Worm (Caenorhabditis elegans): ENCODE measurements around the gene tba-9.

tba-9 gene

ce11 chrX:3245812-3246211 is 6.8 kb upstream of the tba-9 start, which contains the start of gene F40F4.7:
F40F4.7 (minus strand) TSS chrX:3245933.
- TF ChIP-seq vab-7 (GFP tag; IDR thresholded peaks at IDR 0.05) = no peak
- TF ChIP-seq lin-13 (GFP tag; optimal IDR thresholded peaks at IDR 0.05) = peak; percentile 37
- TF ChIP-seq fkh-10 (GFP tag; optimal IDR thresholded peaks at IDR 0.05) = no peak
- TF ChIP-seq ZK337.2 (GFP tag; IDR thresholded peaks at IDR 0.05) = no peak
- no peak for TF ChIP-seq lin-1 (GFP tag; IDR thresholded peaks at IDR 0.05)
- TF ChIP-seq rbr-2 (tag; optimal IDR thresholded peaks at IDR 0.05) = peak; percentile 44
- peak; percentile 11 for TF ChIP-seq pqm-1 (tag; optimal IDR thresholded peaks at IDR 0.05)
- TF ChIP-seq unc-39 (tag; optimal IDR thresholded peaks at IDR 0.05) = no peak
- no peak for TF ChIP-seq ceh-44 (GFP tag; IDR thresholded peaks at IDR 0.05)
- peak; percentile 83 for TF ChIP-seq nhr-28 (tag; optimal IDR thresholded peaks at IDR 0.05)
- TF ChIP-seq lin-15B (tag; optimal IDR thresholded peaks at IDR 0.05) = no peak
- TF ChIP-seq spr-3 (GFP tag; optimal IDR thresholded peaks at IDR 0.05) = no peak
- TF ChIP-seq ceh-20 (GFP tag; IDR thresholded peaks at IDR 0.05) = peak; percentile 55; the same call in 1 of the 2 replicates
- TF ChIP-seq zag-1 (tag; optimal IDR thresholded peaks at IDR 0.05) = no peak
- TF ChIP-seq daf-19 (GFP tag; conservative IDR thresholded peaks at IDR 0.05) = no peak
- peak; percentile 20 for TF ChIP-seq nhr-102 (tag; optimal IDR thresholded peaks at IDR 0.05)
- peak in 1 of 2 experiments; percentile 50 for TF ChIP-seq hif-1 (tag; optimal IDR thresholded peaks at IDR 0.05)
- TF ChIP-seq aha-1 (tag) = peak; percentile 96
- TF ChIP-seq dmd-8 (GFP tag; IDR thresholded peaks at IDR 0.05) = no peak
- no peak for TF ChIP-seq F37D6.2 (tag; optimal IDR thresholded peaks at IDR 0.05)
- no peak for TF ChIP-seq nhr-42 (GFP tag; IDR thresholded peaks at IDR 0.05)
- peak in 1 of 2 experiments; percentile 68 for TF ChIP-seq lsy-2 (tag; optimal IDR thresholded peaks at IDR 0.05)
- TF ChIP-seq lim-7 (GFP tag; IDR thresholded peaks at IDR 0.05) = no peak
- TF ChIP-seq lin-39 (tag; optimal IDR thresholded peaks at IDR 0.05) = no peak
- TF ChIP-seq cey-2 (tag; optimal IDR thresholded peaks at IDR 0.05; ENCODE audit: borderline replicate concordance, insufficient read depth) = no peak
- peak; percentile 80 for TF ChIP-seq mep-1 (tag; optimal IDR thresholded peaks at IDR 0.05)
- no peak for TF ChIP-seq nhr-41 (GFP tag; IDR thresholded peaks at IDR 0.05)
- no peak for TF ChIP-seq ztf-11 (tag; optimal IDR thresholded peaks at IDR 0.05)
- peak; percentile 63 for TF ChIP-seq dmd-6 (GFP tag; IDR thresholded peaks at IDR 0.05)
- TF ChIP-seq hlh-30 (tag; optimal IDR thresholded peaks at IDR 0.05; ENCODE audit: insufficient read depth) = peak; percentile 99
- TF ChIP-seq ces-1 (GFP tag; optimal IDR thresholded peaks at IDR 0.05) = no peak
- TF ChIP-seq daf-8 (GFP tag; IDR thresholded peaks at IDR 0.05) = no peak
- no peak for TF ChIP-seq ama-1 (optimal IDR thresholded peaks at IDR 0.05)
- TF ChIP-seq zip-11 (GFP tag; IDR thresholded peaks at IDR 0.05) = no peak
- peak in 1 of 2 experiments; percentile 44 for TF ChIP-seq daf-16 (GFP tag; optimal IDR thresholded peaks at IDR 0.05)
- peak; percentile 47 for TF ChIP-seq daf-16 (tag; optimal IDR thresholded peaks at IDR 0.05)
- TF ChIP-seq ztf-7 (tag; optimal IDR thresholded peaks at IDR 0.05) = no peak
- no peak for TF ChIP-seq R02D3.7 (tag; optimal IDR thresholded peaks at IDR 0.05)
- TF ChIP-seq mxl-2 (GFP tag; conservative IDR thresholded peaks at IDR 0.05) = no peak
- TF ChIP-seq mdt-29 (GFP tag; IDR thresholded peaks at IDR 0.05) = no peak
- no peak for TF ChIP-seq nhr-237 (tag; optimal IDR thresholded peaks at IDR 0.05)
- TF ChIP-seq mxl-3 (GFP tag; optimal IDR thresholded peaks at IDR 0.05) = peak; percentile 96
- no peak for TF ChIP-seq lir-3 (tag; optimal IDR thresholded peaks at IDR 0.05)
- TF ChIP-seq jun-1 (tag; optimal IDR thresholded peaks at IDR 0.05) = no peak
- no peak for TF ChIP-seq attf-4 (tag; optimal IDR thresholded peaks at IDR 0.05)
- TF ChIP-seq snpc-1.2 (GFP tag; IDR thresholded peaks at IDR 0.05) = no peak
- TF ChIP-seq fos-1 (tag; optimal IDR thresholded peaks at IDR 0.05) = no peak
- TF ChIP-seq sdz-12 (GFP tag; optimal IDR thresholded peaks at IDR 0.05) = no peak
- TF ChIP-seq dmd-9 (GFP tag; IDR thresholded peaks at IDR 0.05) = no peak
- no peak for TF ChIP-seq skn-1 (tag; optimal IDR thresholded peaks at IDR 0.05)
- no peak for TF ChIP-seq daf-12 (tag; optimal IDR thresholded peaks at IDR 0.05)
- TF ChIP-seq madf-5 (GFP tag; IDR thresholded peaks at IDR 0.05) = no peak
- no peak for TF ChIP-seq tra-1 (GFP tag; IDR thresholded peaks at IDR 0.05)
- TF ChIP-seq hmg-1.1 (GFP tag; IDR thresholded peaks at IDR 0.05) = peak; percentile 47

Measured in whole organism, L4 larva.